Fruit fly (Drosophila melanogaster): ENCODE measurements around the gene repo.

Gene repo

dm6 chr3R:18223434-18223833 lies 12.6 kb upstream of the repo start, which contains the start of the genes mTerf5 and Non3 (continued):
- TF ChIP-seq Hand (GFP tag; optimal IDR thresholded peaks at IDR 0.05) (no peak), GATAe (GFP tag; conservative IDR thresholded peaks at IDR 0.05) (no peak), B-H1 (GFP tag; IDR thresholded peaks at IDR 0.05) (no peak), bigmax (GFP tag; optimal IDR thresholded peaks at IDR 0.05) (no peak), esg (GFP tag; conservative IDR thresholded peaks at IDR 0.05) (peak; percentile 55), CG9437 (GFP tag; optimal IDR thresholded peaks at IDR 0.05) (peak; percentile 86), chn (GFP tag; optimal IDR thresholded peaks at IDR 0.05) (no peak), CG11247 (GFP tag; IDR thresholded peaks at IDR 0.05) (no peak), gce (GFP tag; IDR thresholded peaks at IDR 0.05) (no peak), bcd (GFP tag; optimal IDR thresholded peaks at IDR 0.05) (peak; percentile 44), CG3995 (GFP tag; optimal IDR thresholded peaks at IDR 0.05) (no peak), CG17186 (GFP tag; optimal IDR thresholded peaks at IDR 0.05) (peak; percentile 33), Nf-YC (tag; optimal IDR thresholded peaks at IDR 0.05) (peak; percentile 65), CG8944 (GFP tag; optimal IDR thresholded peaks at IDR 0.05) (peak; percentile 17), CG6689 (GFP tag; IDR thresholded peaks at IDR 0.05) (peak; percentile 57), H2.0 (GFP tag; IDR thresholded peaks at IDR 0.05) (no peak), disco-r (GFP tag; optimal IDR thresholded peaks at IDR 0.05) (no peak), eyg (GFP tag; optimal IDR thresholded peaks at IDR 0.05) (no peak), CG34422 (GFP tag; IDR thresholded peaks at IDR 0.05) (peak; percentile 77), org-1 (GFP tag; optimal IDR thresholded peaks at IDR 0.05) (no peak), sqz (GFP tag; optimal IDR thresholded peaks at IDR 0.05) (no peak), TFAM (GFP tag; optimal IDR thresholded peaks at IDR 0.05) (no peak), CG10959 (GFP tag; IDR thresholded peaks at IDR 0.05) (no peak), Lpt (GFP tag; optimal IDR thresholded peaks at IDR 0.05) (no peak), aop (GFP tag; IDR thresholded peaks at IDR 0.05) (no peak), CG7963 (GFP tag; IDR thresholded peaks at IDR 0.05; ENCODE audit: partially characterized antibody) (peak; percentile 76; the same call in 2 of the 3 replicates), CG2712 (tag; optimal IDR thresholded peaks at IDR 0.05) (peak; percentile 80), nom (GFP tag; optimal IDR thresholded peaks at IDR 0.05) (peak; percentile 27), scrt (GFP tag; optimal IDR thresholded peaks at IDR 0.05) (peak; percentile 96), CG15601 (tag; optimal IDR thresholded peaks at IDR 0.05) (peak; percentile 54), CG18599 (GFP tag; optimal IDR thresholded peaks at IDR 0.05) (peak; percentile 63), Doc2 (GFP tag; IDR thresholded peaks at IDR 0.05) (no peak), C15 (GFP tag; IDR thresholded peaks at IDR 0.05) (no peak), chinmo (GFP tag; IDR thresholded peaks at IDR 0.05; ENCODE audit: partially characterized antibody) (peak; percentile 91; the same call in 3 of the 4 replicates), Hr39 (optimal IDR thresholded peaks at IDR 0.05) (no peak), Atf-2 (GFP tag; optimal IDR thresholded peaks at IDR 0.05) (no peak), sr (GFP tag; IDR thresholded peaks at IDR 0.05) (no peak), CG4617 (GFP tag; optimal IDR thresholded peaks at IDR 0.05; ENCODE audit: borderline replicate concordance) (peak; percentile 61), jigr1 (GFP tag; IDR thresholded peaks at IDR 0.05) (no peak), Rx (GFP tag; IDR thresholded peaks at IDR 0.05) (no peak), mirr (GFP tag; optimal IDR thresholded peaks at IDR 0.05) (no peak), CG13894 (tag; optimal IDR thresholded peaks at IDR 0.05) (peak; percentile 47), fd3F (GFP tag; optimal IDR thresholded peaks at IDR 0.05) (peak; percentile 23), HLH3B (GFP tag; IDR thresholded peaks at IDR 0.05) (no peak), Myb (GFP tag; optimal IDR thresholded peaks at IDR 0.05) (peak; percentile 18), CG33557 (GFP tag; optimal IDR thresholded peaks at IDR 0.05) (peak; percentile 47), sima (GFP tag; optimal IDR thresholded peaks at IDR 0.05) (no peak), chif (GFP tag; optimal IDR thresholded peaks at IDR 0.05) (no peak), CG14014 (GFP tag; IDR thresholded peaks at IDR 0.05) (no peak), pb (GFP tag; optimal IDR thresholded peaks at IDR 0.05) (peak; percentile 14), CG1233 (GFP tag; optimal IDR thresholded peaks at IDR 0.05) (no peak), CG4854 (GFP tag; optimal IDR thresholded peaks at IDR 0.05) (no peak)
